Worm (Caenorhabditis elegans) whole organism, early embryonic: ENCODE results near the gene nfya-1.

Experiments
- F13C5.2 ChIP-seq: sonication (generic microtip); optimal IDR thresholded peaks from 2 replicates; lab custom pipeline; 2017; ENCODE audit warnings: mild to moderate bottlenecking, missing genetic modification characterization, inconsistent platforms, missing compliant biosample characterization
- aly-1 ChIP-seq: sonication (generic microtip); optimal IDR thresholded peaks from 2 replicates; lab custom pipeline; 2016; ENCODE audit warnings: missing genetic modification characterization, missing compliant biosample characterization
- ama-1 ChIP-seq: fragments of 150-350 bp; optimal IDR thresholded peaks from 2 replicates; lab custom pipeline; 2014
- ceh-13 ChIP-seq: fragments of 200-800 bp; sonication (Bioruptor generic); optimal IDR thresholded peaks from 2 replicates; lab custom pipeline; 2018; ENCODE audit warnings: mild to moderate bottlenecking, missing genetic modification characterization, missing compliant biosample characterization
- ets-7 ChIP-seq: sonication (generic microtip); optimal IDR thresholded peaks from 2 replicates; lab custom pipeline; 2016; ENCODE audit warnings: missing genotype, missing genetic modification characterization, missing compliant biosample characterization
- flt-1 ChIP-seq: fragments of 200-800 bp; sonication (Bioruptor generic); IDR thresholded peaks from 2 replicates; pipeline ENCODE4 v1.3.6; 2022; ENCODE audit warnings: missing genetic modification characterization, missing compliant biosample characterization
- hmbx-1 ChIP-seq: sonication (generic microtip); optimal IDR thresholded peaks from 2 replicates; lab custom pipeline; 2016; ENCODE audit warnings: mild to moderate bottlenecking, missing genetic modification characterization, missing compliant biosample characterization
- hmg-4 ChIP-seq: fragments of 200-800 bp; sonication (Bioruptor generic); optimal IDR thresholded peaks from 2 replicates; lab custom pipeline; 2018; ENCODE audit warnings: mild to moderate bottlenecking, missing genetic modification characterization, missing compliant biosample characterization
- pes-1 ChIP-seq: fragments of 200-800 bp; sonication (Bioruptor generic); IDR thresholded peaks from 2 replicates; pipeline ENCODE4 v1.3.6; 2022; ENCODE audit warnings: missing genetic modification reagents, missing genetic modification characterization, missing compliant biosample characterization
- scrt-1 ChIP-seq: fragments of 200-800 bp; sonication (Bioruptor generic); IDR thresholded peaks from 2 replicates; pipeline ENCODE4 v1.3.6; 2022; ENCODE audit warnings: missing genetic modification characterization, missing compliant biosample characterization
- sea-1 ChIP-seq: fragments of 200-800 bp; sonication (Bioruptor generic); conservative IDR thresholded peaks from 2 replicates; pipeline ENCODE4 v1.3.6; 2022; ENCODE audit warnings: missing genetic modification characterization, missing compliant biosample characterization
- tbx-11 ChIP-seq: fragments of 200-800 bp; sonication (Bioruptor generic); IDR thresholded peaks from 2 replicates; pipeline ENCODE4 v1.3.6; 2022; ENCODE audit warnings: missing genetic modification characterization, missing compliant biosample characterization
- tbx-37 ChIP-seq: fragments of 200-800 bp; sonication (Bioruptor generic); conservative IDR thresholded peaks from 2 replicates; pipeline ENCODE4 v1.3.6; 2022; ENCODE audit warnings: missing genetic modification reagents, missing genetic modification characterization, missing compliant biosample characterization
- tra-4 ChIP-seq: sonication (generic microtip); optimal IDR thresholded peaks from 2 replicates; lab custom pipeline; 2017; ENCODE audit warnings: missing genetic modification characterization, missing compliant biosample characterization

- TF ChIP-seq hmbx-1 (tag; lab: Kevin White, UChicago): no peak
- TF ChIP-seq hmg-4 (GFP tag; lab: Kevin White, UChicago): no peak
- no peak for TF ChIP-seq pes-1 (GFP tag; lab: Robert Waterston, UW)
- no peak for TF ChIP-seq ama-1 (lab: Kevin White, UChicago)
- no peak for TF ChIP-seq scrt-1
- no peak for TF ChIP-seq sea-1
- no peak for TF ChIP-seq aly-1 (tag; lab: Kevin White, UChicago)
- TF ChIP-seq flt-1 (GFP tag; lab: Robert Waterston, UW): no peak
- TF ChIP-seq tra-4 (tag; lab: Kevin White, UChicago): no peak
- no peak for TF ChIP-seq ets-7 (tag; lab: Kevin White, UChicago)
- TF ChIP-seq F13C5.2 (tag; lab: Kevin White, UChicago): no peak
- TF ChIP-seq ceh-13: no peak
- TF ChIP-seq tbx-37 (GFP tag; lab: Robert Waterston, UW): no peak
- no peak for TF ChIP-seq tbx-11 (GFP tag; lab: Robert Waterston, UW)
Measured at ce11 chrX:11992778-11993177, 46.1 kb upstream of the nfya-1 start.
